Worm (Caenorhabditis elegans) whole organism, midembryonic: Measurements from ENCODE around the gene mcm-3.

Experiments used
- T22C8.4 ChIP-seq: fragments of 200-800 bp; sonication (Bioruptor generic); IDR thresholded peaks from 2 replicates; pipeline ENCODE4 v1.3.6; 2022; ENCODE audit warnings: missing genetic modification characterization, missing compliant biosample characterization
- cog-1 ChIP-seq: sonication (generic microtip); optimal IDR thresholded peaks from 2 replicates; lab custom pipeline; 2016; ENCODE audit warnings: missing genetic modification characterization, missing compliant biosample characterization
- flt-1 ChIP-seq: fragments of 200-800 bp; sonication (Bioruptor generic); IDR thresholded peaks from 2 replicates; pipeline ENCODE4 v1.3.6; 2022; ENCODE audit warnings: missing genetic modification characterization, missing compliant biosample characterization
- klf-2 ChIP-seq: fragments of 200-800 bp; sonication (Bioruptor generic); conservative IDR thresholded peaks from 2 replicates; pipeline ENCODE4 v1.3.6; 2022; ENCODE audit warnings: missing genetic modification reagents, missing genetic modification characterization, missing compliant biosample characterization
- ref-1 ChIP-seq: fragments of 200-800 bp; sonication (Bioruptor generic); conservative IDR thresholded peaks from 2 replicates; pipeline ENCODE4 v1.3.6; 2022; ENCODE audit warnings: missing genetic modification reagents, missing genetic modification characterization, missing compliant biosample characterization
- tab-1 ChIP-seq: fragments of 200-800 bp; sonication (Bioruptor generic); IDR thresholded peaks from 2 replicates; pipeline ENCODE4 v1.3.6; 2022; ENCODE audit warnings: missing genetic modification characterization, missing compliant biosample characterization
- ztf-29 ChIP-seq: fragments of 200-800 bp; sonication (Bioruptor generic); IDR thresholded peaks from 2 replicates; pipeline ENCODE4 v1.3.6; 2022; ENCODE audit warnings: missing genetic modification reagents, missing genetic modification characterization, missing compliant biosample characterization

ce11 chrV:15011560-15011959 is 47.8 kb downstream of the mcm-3 start, which contains the start of gene nmr-2:
- TF ChIP-seq flt-1 (GFP tag; lab: Robert Waterston, UW) (no peak), ref-1 (no peak), klf-2 (GFP tag; lab: Robert Waterston, UW) (no peak), ztf-29 (GFP tag; lab: Robert Waterston, UW) (no peak), T22C8.4 (no peak), cog-1 (no peak), tab-1 (GFP tag; lab: Robert Waterston, UW) (no peak)
